Fruit fly (Drosophila melanogaster): ENCODE measurements around the gene WASp.

DNA sequence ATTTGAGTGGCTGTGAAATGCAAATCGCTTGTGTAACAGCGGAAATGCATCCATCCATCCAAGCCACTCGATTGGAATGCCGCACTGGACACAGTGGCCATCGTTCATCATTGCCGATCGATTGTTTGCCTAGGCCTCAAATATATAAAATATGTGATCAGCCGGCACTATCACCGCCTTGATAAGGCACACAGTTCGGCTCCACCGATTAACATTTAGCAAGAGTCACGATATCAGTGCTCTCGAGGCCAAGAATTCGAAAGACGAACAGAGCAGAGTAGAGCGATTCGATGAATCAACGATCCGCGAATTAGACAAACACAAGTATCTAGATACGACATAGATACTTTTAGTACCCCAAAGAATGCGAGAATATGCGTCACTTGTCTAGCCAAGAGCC is 10.6 kb upstream of the WASp start:
- no peak for TF ChIP-seq bab1 (GFP tag; optimal IDR thresholded peaks at IDR 0.05)
- no peak for TF ChIP-seq CG11617 (GFP tag; optimal IDR thresholded peaks at IDR 0.05)
- no peak for TF ChIP-seq tj (GFP tag; optimal IDR thresholded peaks at IDR 0.05)
- TF ChIP-seq CG12768 (GFP tag; optimal IDR thresholded peaks at IDR 0.05) = no peak
- no peak for TF ChIP-seq Hr96 (GFP tag; optimal IDR thresholded peaks at IDR 0.05)
- no peak for TF ChIP-seq Mnt (GFP tag; optimal IDR thresholded peaks at IDR 0.05)
- no peak for TF ChIP-seq CG14711 (tag; optimal IDR thresholded peaks at IDR 0.05)
- no peak for TF ChIP-seq Clk (GFP tag; optimal IDR thresholded peaks at IDR 0.05)

Data from whole organism, adult.